Fruit fly (Drosophila melanogaster): Measurements from ENCODE around the gene Taf12.
A peak's percentile ranks its signal among the peaks of the same experiment; 100 is the strongest.

Taf12 gene

DNA sequence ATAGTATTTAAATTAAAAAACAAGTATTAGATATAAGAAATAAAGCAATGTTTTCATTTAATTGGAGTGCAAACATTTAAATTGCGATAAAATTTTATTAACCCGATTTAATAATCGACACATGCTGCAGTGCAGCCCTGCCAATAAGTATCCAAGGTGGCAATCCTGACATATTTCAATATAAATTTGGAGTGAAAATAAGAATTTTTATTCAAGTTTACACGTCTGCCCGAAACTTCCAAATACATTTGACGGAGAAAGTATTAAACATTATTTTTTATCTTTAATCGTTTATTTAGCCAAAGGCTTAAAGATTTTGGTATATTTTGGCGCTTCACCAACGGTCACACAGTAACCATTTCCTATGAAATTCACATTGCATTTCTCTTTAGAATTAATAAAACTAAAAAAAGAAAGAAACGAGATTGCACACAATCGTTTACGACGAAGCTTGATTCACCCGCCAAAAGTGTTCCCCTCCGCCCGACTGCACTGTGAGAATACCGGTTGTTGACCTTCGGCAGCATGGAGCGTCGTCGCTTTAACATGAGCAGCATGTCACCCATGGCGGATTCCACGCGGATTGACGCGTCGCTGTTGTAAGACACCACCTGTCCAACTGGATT, 51.0 kb downstream of the Taf12 start, which contains the start of gene CG14712 (continued):
- TF ChIP-seq CG8281 (tag; optimal IDR thresholded peaks at IDR 0.05) (no peak), vnd (GFP tag; IDR thresholded peaks at IDR 0.05; ENCODE audit: partially characterized antibody) (0 out of 3 replicates have a peak, but pooled peaks have one; percentile 34), CG30020 (tag; optimal IDR thresholded peaks at IDR 0.05) (no peak), CG9932 (GFP tag; IDR thresholded peaks at IDR 0.05) (no peak; the same call in 1 of the 2 replicates), CG31388 (GFP tag; optimal IDR thresholded peaks at IDR 0.05) (no peak), Sox100B (GFP tag; optimal IDR thresholded peaks at IDR 0.05) (no peak), nerfin-2 (GFP tag; IDR thresholded peaks at IDR 0.05; ENCODE audit: partially characterized antibody) (peak; percentile 48; the same call in 1 of the 2 replicates), lbe (GFP tag; optimal IDR thresholded peaks at IDR 0.05) (peak; percentile 46), Lpt (GFP tag; optimal IDR thresholded peaks at IDR 0.05) (no peak), NC2β (GFP tag; optimal IDR thresholded peaks at IDR 0.05) (peak; percentile 2), sr (GFP tag; IDR thresholded peaks at IDR 0.05) (no peak), CG10321 (GFP tag; IDR thresholded peaks at IDR 0.05) (no peak), lov (optimal IDR thresholded peaks at IDR 0.05) (no peak), lov (GFP tag; IDR thresholded peaks at IDR 0.05) (no peak), CG18764 (GFP tag; optimal IDR thresholded peaks at IDR 0.05) (peak; percentile 36), CG8765 (GFP tag; IDR thresholded peaks at IDR 0.05) (no peak), wor (GFP tag; IDR thresholded peaks at IDR 0.05) (no peak), Taf1 (GFP tag; IDR thresholded peaks at IDR 0.05) (no peak), ac (GFP tag; optimal IDR thresholded peaks at IDR 0.05) (no peak), zfh2 (GFP tag; optimal IDR thresholded peaks at IDR 0.05) (no peak), mld (GFP tag; IDR thresholded peaks at IDR 0.05; ENCODE audit: partially characterized antibody) (no peak), h (optimal IDR thresholded peaks at IDR 0.05) (no peak), Hmx (GFP tag; optimal IDR thresholded peaks at IDR 0.05) (no peak), ranshi (GFP tag; IDR thresholded peaks at IDR 0.05) (no peak), fd64A (GFP tag; optimal IDR thresholded peaks at IDR 0.05) (no peak), pnt (GFP tag; optimal IDR thresholded peaks at IDR 0.05) (no peak), CG11504 (tag; optimal IDR thresholded peaks at IDR 0.05) (no peak), CG10366 (GFP tag; IDR thresholded peaks at IDR 0.05) (no peak), twi (tag; optimal IDR thresholded peaks at IDR 0.05) (no peak), schlank (tag; optimal IDR thresholded peaks at IDR 0.05) (no peak), CG34376 (GFP tag; optimal IDR thresholded peaks at IDR 0.05) (peak; percentile 42), CG6175 (GFP tag; IDR thresholded peaks at IDR 0.05) (no peak), ase (GFP tag; IDR thresholded peaks at IDR 0.05) (no peak), CG4328 (GFP tag; optimal IDR thresholded peaks at IDR 0.05) (no peak), pum (GFP tag; optimal IDR thresholded peaks at IDR 0.05) (no peak), CG10274 (GFP tag; optimal IDR thresholded peaks at IDR 0.05) (no peak), CG2712 (tag; optimal IDR thresholded peaks at IDR 0.05) (peak; percentile 68), chif (GFP tag; optimal IDR thresholded peaks at IDR 0.05) (no peak), knrl (GFP tag; IDR thresholded peaks at IDR 0.05; ENCODE audit: partially characterized antibody) (peak; percentile 50; the same call in 1 of the 3 replicates), CG12769 (tag; optimal IDR thresholded peaks at IDR 0.05) (no peak), otp (GFP tag; IDR thresholded peaks at IDR 0.05) (no peak), Tbp (GFP tag; optimal IDR thresholded peaks at IDR 0.05) (no peak), dm (GFP tag; optimal IDR thresholded peaks at IDR 0.05) (peak; percentile 28), D (optimal IDR thresholded peaks at IDR 0.05) (no peak), D (GFP tag; optimal IDR thresholded peaks at IDR 0.05) (no peak), cas (GFP tag; IDR thresholded peaks at IDR 0.05) (no peak), hbn (GFP tag; IDR thresholded peaks at IDR 0.05; ENCODE audit: partially characterized antibody) (peak; percentile 48; the same call in 1 of the 2 replicates), CG13287 (GFP tag; IDR thresholded peaks at IDR 0.05; ENCODE audit: partially characterized antibody) (peak; percentile 78), HLHmδ (GFP tag; optimal IDR thresholded peaks at IDR 0.05) (no peak), zfh1 (GFP tag; IDR thresholded peaks at IDR 0.05) (no peak), CG9876 (GFP tag; optimal IDR thresholded peaks at IDR 0.05) (no peak), ind (GFP tag; optimal IDR thresholded peaks at IDR 0.05) (no peak)

All from whole organism, embryonic.